Fruit fly (Drosophila melanogaster) whole organism, embryonic: ENCODE data around the gene Liprin-beta.
A peak's percentile ranks its signal among the peaks of the same experiment; 100 is the strongest.

ENCODE experiments used
- Aef1 ChIP-seq: fragments of 200-800 bp; sonication (Bioruptor generic); IDR thresholded peaks from 3 replicates; pipeline ENCODE4 v1.3.6; 2022; ENCODE audit warnings: missing biosample characterization, missing genetic modification characterization
- Atf6 ChIP-seq: fragments of 200-800 bp; sonication (Bioruptor generic); IDR thresholded peaks from 2 replicates; pipeline ENCODE4 v1.3.6; 2022; ENCODE audit warnings: missing biosample characterization, missing genetic modification characterization
- B-H1 ChIP-seq: fragments of 200-800 bp; sonication (Bioruptor generic); IDR thresholded peaks from 3 replicates; pipeline ENCODE4 v1.3.6; 2022; ENCODE audit warnings: missing biosample characterization, missing genetic modification characterization
- Bteb2 ChIP-seq: fragments of 200-800 bp; sonication (Bioruptor generic); optimal IDR thresholded peaks from 2 replicates; lab custom pipeline; 2016; ENCODE audit warnings: missing biosample characterization, missing genetic modification characterization
- CG10543 ChIP-seq: fragments of 200-800 bp; sonication (Bioruptor generic); optimal IDR thresholded peaks from 3 replicates; lab custom pipeline; 2017; ENCODE audit warnings: missing biosample characterization, mild to moderate bottlenecking, missing genetic modification characterization, moderate library complexity
- CG11456 ChIP-seq: fragments of 200-800 bp; sonication (Bioruptor generic); IDR thresholded peaks from 3 replicates; pipeline ENCODE4 v1.3.6; 2022; ENCODE audit warnings: missing biosample characterization, missing genetic modification characterization
- CG11723 ChIP-seq: fragments of 200-800 bp; sonication (Bioruptor generic); optimal IDR thresholded peaks from 2 replicates; lab custom pipeline; 2017; ENCODE audit warnings: missing biosample characterization, mild to moderate bottlenecking, missing genetic modification characterization
- CG13894 ChIP-seq: fragments of 200-800 bp; sonication (Bioruptor generic); optimal IDR thresholded peaks from 3 replicates; lab custom pipeline; 2018; ENCODE audit warnings: missing biosample characterization, mild to moderate bottlenecking, missing genetic modification characterization, moderate library complexity
- CG15514 ChIP-seq: fragments of 200-800 bp; sonication (Bioruptor generic); optimal IDR thresholded peaks from 3 replicates; lab custom pipeline; 2017; ENCODE audit warnings: missing biosample characterization, missing genetic modification characterization, mild to moderate bottlenecking, moderate library complexity, missing genetic modification reagents
- CG15601 ChIP-seq: fragments of 200-800 bp; sonication (Bioruptor generic); optimal IDR thresholded peaks from 3 replicates; lab custom pipeline; 2019; ENCODE audit warnings: missing biosample characterization, mild to moderate bottlenecking, missing genetic modification characterization, moderate library complexity
- CG32767 ChIP-seq: fragments of 200-800 bp; sonication (Bioruptor generic); IDR thresholded peaks from 2 replicates; pipeline ENCODE4 v1.3.6; 2022; ENCODE audit warnings: missing biosample characterization, missing genetic modification characterization
- CG42726 ChIP-seq: fragments of 200-800 bp; sonication (Bioruptor generic); IDR thresholded peaks from 2 replicates; pipeline ENCODE4 v1.3.6; 2022; ENCODE audit warnings: missing biosample characterization, missing genetic modification characterization; ENCODE audit not compliant: partially characterized antibody
- CG4360 ChIP-seq: fragments of 200-800 bp; sonication (Bioruptor generic); IDR thresholded peaks from 2 replicates; pipeline ENCODE4 v1.3.6; 2022; ENCODE audit warnings: missing biosample characterization, missing genetic modification characterization
- CG5953 ChIP-seq: fragments of 200-800 bp; sonication (Bioruptor generic); IDR thresholded peaks from 2 replicates; pipeline ENCODE4 v1.3.6; 2022; ENCODE audit warnings: missing biosample characterization, missing genetic modification characterization
- CG6175 ChIP-seq: fragments of 200-800 bp; sonication (Bioruptor generic); IDR thresholded peaks from 3 replicates; pipeline ENCODE4 v1.3.6; 2022; ENCODE audit warnings: missing biosample characterization, missing genetic modification characterization
- CG6813 ChIP-seq: fragments of 200-800 bp; sonication (Bioruptor generic); optimal IDR thresholded peaks from 2 replicates; lab custom pipeline; 2017; ENCODE audit warnings: missing biosample characterization, missing genetic modification characterization, mild to moderate bottlenecking, moderate library complexity, missing genetic modification reagents
- CG7372 ChIP-seq: fragments of 200-800 bp; sonication (Bioruptor generic); IDR thresholded peaks from 2 replicates; pipeline ENCODE4 v1.3.6; 2022; ENCODE audit warnings: missing biosample characterization, missing genetic modification characterization
- CG9932 ChIP-seq: fragments of 200-800 bp; sonication (Bioruptor generic); IDR thresholded peaks from 2 replicates; pipeline ENCODE4 v1.3.6; 2022; ENCODE audit warnings: missing biosample characterization, missing genetic modification characterization
- Dbx ChIP-seq: fragments of 200-800 bp; sonication (Bioruptor generic); IDR thresholded peaks from 3 replicates; pipeline ENCODE4 v1.3.6; 2022; ENCODE audit warnings: missing biosample characterization, missing genetic modification characterization
- Dek ChIP-seq: fragments of 200-800 bp; sonication (Bioruptor generic); optimal IDR thresholded peaks from 3 replicates; lab custom pipeline; 2019; ENCODE audit warnings: missing biosample characterization, mild to moderate bottlenecking, missing genetic modification characterization, moderate library complexity
- Hey ChIP-seq: fragments of 200-800 bp; sonication (Bioruptor generic); optimal IDR thresholded peaks from 3 replicates; lab custom pipeline; 2018; ENCODE audit warnings: missing biosample characterization, mild to moderate bottlenecking, missing genetic modification characterization
- HmgZ ChIP-seq: fragments of 200-800 bp; sonication (Bioruptor generic); optimal IDR thresholded peaks from 2 replicates; lab custom pipeline; 2018; ENCODE audit warnings: missing biosample characterization, mild to moderate bottlenecking, missing genetic modification characterization
- Jarid2 ChIP-seq: fragments of 200-800 bp; sonication (Bioruptor generic); optimal IDR thresholded peaks from 3 replicates; lab custom pipeline; 2017; ENCODE audit warnings: mild to moderate bottlenecking, missing biosample characterization, missing genetic modification reagents, missing genetic modification characterization
- Med ChIP-seq: fragments of 200-800 bp; sonication (Bioruptor generic); peaks from one replicate; lab custom pipeline; 2016; ENCODE audit warnings: missing biosample characterization, missing genetic modification characterization, mild to moderate bottlenecking, inconsistent platforms, moderate library complexity
- NFAT ChIP-seq: fragments of 200-800 bp; sonication (Bioruptor generic); IDR thresholded peaks from 2 replicates; pipeline ENCODE4 v1.3.6; 2022; ENCODE audit warnings: missing biosample characterization, missing genetic modification characterization
- Rfx ChIP-seq: fragments of 200-800 bp; sonication (Bioruptor generic); IDR thresholded peaks from 2 replicates; pipeline ENCODE4 v1.3.6; 2022; ENCODE audit warnings: missing biosample characterization, missing genetic modification characterization
- Scr ChIP-seq: fragments of 200-800 bp; sonication (Bioruptor generic); IDR thresholded peaks from 2 replicates; pipeline ENCODE4 v1.3.6; 2022; ENCODE audit warnings: missing biosample characterization, missing genetic modification characterization; ENCODE audit not compliant: partially characterized antibody
- amos ChIP-seq: fragments of 200-800 bp; sonication (Bioruptor generic); IDR thresholded peaks from 2 replicates; pipeline ENCODE4 v1.3.6; 2022; ENCODE audit warnings: missing biosample characterization, missing genetic modification characterization; ENCODE audit not compliant: partially characterized antibody
- bbx ChIP-seq: fragments of 200-800 bp; sonication (Bioruptor generic); IDR thresholded peaks from 2 replicates; pipeline ENCODE4 v1.3.6; 2022; ENCODE audit warnings: missing biosample characterization, missing genetic modification characterization; ENCODE audit not compliant: partially characterized antibody
- chinmo ChIP-seq: fragments of 200-800 bp; sonication (Bioruptor generic); IDR thresholded peaks from 4 replicates; pipeline ENCODE4 v1.3.6; 2022; ENCODE audit warnings: missing biosample characterization, missing genetic modification characterization; ENCODE audit not compliant: partially characterized antibody
- ci ChIP-seq: fragments of 200-800 bp; sonication (Bioruptor generic); IDR thresholded peaks from 3 replicates; pipeline ENCODE4 v1.3.6; 2022; ENCODE audit warnings: missing biosample characterization, missing genetic modification characterization
- crol ChIP-seq: fragments of 200-800 bp; sonication (Bioruptor generic); IDR thresholded peaks from 2 replicates; pipeline ENCODE4 v1.3.6; 2022; ENCODE audit warnings: missing biosample characterization, missing genetic modification characterization
- dysf ChIP-seq: fragments of 200-800 bp; sonication (Bioruptor generic); IDR thresholded peaks from 3 replicates; pipeline ENCODE4 v1.3.6; 2022; ENCODE audit warnings: missing biosample characterization, missing genetic modification characterization
- hkb ChIP-seq, 2 experiments: fragments of 200-800 bp in 1 of 2; fragments of >200 bp in 1 of 2; sonication (Bioruptor generic) in 1 of 2; IDR thresholded peaks in 1 of 2; optimal IDR thresholded peaks in 1 of 2; 2 replicates each; pipeline versions ENCODE4 v1.3.6 to Lab custom; 2017 to 2022; ENCODE audit warnings: missing biosample characterization in 1 of 2, missing genetic modification characterization in 1 of 2
- inv ChIP-seq: fragments of 200-800 bp; sonication (Bioruptor generic); IDR thresholded peaks from 2 replicates; pipeline ENCODE4 v1.3.6; 2022; ENCODE audit warnings: missing biosample characterization, missing genetic modification characterization; ENCODE audit not compliant: partially characterized antibody
- jing ChIP-seq: fragments of 200-800 bp; sonication (Bioruptor generic); optimal IDR thresholded peaks from 2 replicates; lab custom pipeline; 2018; ENCODE audit warnings: missing biosample characterization, mild to moderate bottlenecking, missing genetic modification characterization
- ken ChIP-seq: fragments of 200-800 bp; sonication (Bioruptor generic); IDR thresholded peaks from 3 replicates; pipeline ENCODE4 v1.3.6; 2022; ENCODE audit warnings: missing biosample characterization, missing genetic modification characterization
- mirr ChIP-seq: fragments of 200-800 bp; sonication (Bioruptor generic); optimal IDR thresholded peaks from 3 replicates; lab custom pipeline; 2018; ENCODE audit warnings: missing biosample characterization, mild to moderate bottlenecking, missing genetic modification characterization
- otp ChIP-seq: fragments of 200-800 bp; sonication (Bioruptor generic); IDR thresholded peaks from 3 replicates; pipeline ENCODE4, ENCODE4 v1.3.6; 2022; ENCODE audit warnings: missing biosample characterization, missing genetic modification characterization
- salm ChIP-seq: fragments of 200-800 bp; sonication (Bioruptor generic); optimal IDR thresholded peaks from 2 replicates; lab custom pipeline; 2018; ENCODE audit warnings: missing biosample characterization, mild to moderate bottlenecking, missing genetic modification characterization
- slbo ChIP-seq: fragments of 200-800 bp; sonication (Bioruptor generic); IDR thresholded peaks from 2 replicates; pipeline ENCODE4 v1.3.6; 2022; ENCODE audit warnings: missing biosample characterization, missing genetic modification characterization
- so ChIP-seq: fragments of 200-800 bp; sonication (Bioruptor generic); IDR thresholded peaks from 3 replicates; pipeline ENCODE4 v1.3.6; 2022; ENCODE audit warnings: missing biosample characterization, missing genetic modification characterization
- sob ChIP-seq: fragments of 200-800 bp; sonication (Bioruptor generic); IDR thresholded peaks from 2 replicates; pipeline ENCODE4 v1.3.6; 2022; ENCODE audit warnings: missing biosample characterization, missing genetic modification characterization
- stc ChIP-seq: fragments of 200-800 bp; sonication (Bioruptor generic); IDR thresholded peaks from 2 replicates; pipeline ENCODE4 v1.3.6; 2022; ENCODE audit warnings: missing biosample characterization, missing genetic modification characterization
- tna ChIP-seq: fragments of 200-800 bp; sonication (Bioruptor generic); IDR thresholded peaks from 2 replicates; pipeline ENCODE4 v1.3.6; 2022; ENCODE audit warnings: missing biosample characterization, missing genetic modification characterization; ENCODE audit not compliant: partially characterized antibody
- z ChIP-seq: fragments of 200-800 bp; sonication (Bioruptor generic); IDR thresholded peaks from 3 replicates; pipeline ENCODE4 v1.3.6; 2022; ENCODE audit warnings: missing biosample characterization, missing genetic modification characterization

The Liprin-beta gene

DNA sequence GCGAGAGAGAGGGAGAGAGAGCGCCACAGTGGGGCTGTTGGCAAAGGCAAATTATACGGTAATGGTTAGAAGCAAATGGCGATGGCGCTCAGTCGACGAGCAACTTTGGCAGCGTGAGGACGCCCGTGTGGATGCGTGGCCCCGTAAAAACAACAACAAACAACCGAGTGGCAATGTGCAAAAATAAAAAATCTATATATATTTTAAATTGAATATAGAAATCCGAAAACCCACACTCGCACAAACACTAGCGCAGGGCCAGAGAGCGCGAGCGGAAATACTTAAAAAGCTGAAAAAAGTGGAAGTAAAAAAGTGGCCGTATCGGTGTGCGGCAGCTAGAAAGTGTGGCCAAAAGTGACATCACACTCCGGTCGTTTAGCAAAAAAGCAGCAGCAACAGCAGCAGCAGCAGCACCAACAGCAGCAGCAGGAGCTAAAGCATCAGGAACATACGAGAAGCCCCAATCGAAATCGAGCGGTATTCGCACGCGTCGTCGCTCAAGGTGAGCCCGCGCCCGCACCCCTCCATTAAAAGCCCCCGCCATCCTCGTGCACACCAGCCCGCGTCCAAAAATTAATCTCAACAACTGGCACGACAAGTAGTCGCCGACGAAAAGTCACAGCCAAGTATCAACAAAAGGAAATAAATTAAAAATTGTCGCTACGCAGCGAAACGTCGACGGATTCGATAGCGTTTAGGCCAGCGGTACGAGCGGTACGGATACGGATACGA is 35.4 kb upstream of the Liprin-beta start, which contains the start of gene stv (continued):
- TF ChIP-seq HmgZ (tag; lab: Kevin White, UChicago) (no peak), stc (GFP tag; lab: Robert Waterston, UW) (0 out of 2 replicates have a peak, but pooled peaks have one; percentile 35), tna (peak; percentile 21; the same call in 1 of the 2 replicates), salm (tag; lab: Kevin White, UChicago) (no peak), Scr (GFP tag; lab: Robert Waterston, UW) (peak; percentile 25; the same call in 1 of the 2 replicates), Aef1 (GFP tag; lab: Robert Waterston, UW) (peak; percentile 66), CG15601 (tag; lab: Kevin White, UChicago) (no peak), crol (peak; percentile 70), NFAT (GFP tag; lab: Robert Waterston, UW) (peak; percentile 56; the same call in 1 of the 2 replicates), CG13894 (tag; lab: Kevin White, UChicago) (peak; percentile 26), ken (GFP tag; lab: Robert Waterston, UW) (0 out of 3 replicates have a peak, but pooled peaks have one; percentile 7), chinmo (GFP tag; lab: Robert Waterston, UW) (peak; percentile 87; the same call in 2 of the 4 replicates), amos (GFP tag; lab: Robert Waterston, UW) (peak; percentile 40; the same call in 1 of the 2 replicates), jing (GFP tag; lab: Kevin White, UChicago) (no peak), Rfx (GFP tag; lab: Robert Waterston, UW) (peak; percentile 45; the same call in 1 of the 2 replicates), Bteb2 (GFP tag; lab: Kevin White, UChicago) (no peak), Dek (peak; percentile 34), inv (GFP tag; lab: Robert Waterston, UW) (peak; percentile 6; the same call in 1 of the 2 replicates), otp (0 out of 3 replicates have a peak, but pooled peaks have one; percentile 41), Dbx (peak; percentile 29; the same call in 2 of the 3 replicates), CG42726 (GFP tag; lab: Robert Waterston, UW) (peak; percentile 46; the same call in 1 of the 2 replicates), CG9932 (GFP tag; lab: Robert Waterston, UW) (peak; percentile 30; the same call in 1 of the 2 replicates), CG10543 (GFP tag; lab: Kevin White, UChicago) (peak; percentile 57), dysf (GFP tag; lab: Robert Waterston, UW) (peak; percentile 6; the same call in 1 of the 3 replicates), B-H1 (peak; percentile 23; the same call in 1 of the 3 replicates), z (GFP tag; lab: Robert Waterston, UW) (0 out of 3 replicates have a peak, but pooled peaks have one; percentile 31), Jarid2 (GFP tag; lab: Kevin White, UChicago) (peak; percentile 93), CG11456 (peak; percentile 37; the same call in 2 of the 3 replicates), so (GFP tag; lab: Robert Waterston, UW) (peak; percentile 6; the same call in 1 of the 3 replicates), CG15514 (GFP tag; lab: Kevin White, UChicago) (peak; percentile 2), mirr (GFP tag; lab: Kevin White, UChicago) (peak; percentile 11), CG6813 (GFP tag; lab: Kevin White, UChicago) (peak; percentile 7), CG11723 (GFP tag; lab: Kevin White, UChicago) (no peak), CG32767 (GFP tag; lab: Robert Waterston, UW) (0 out of 2 replicates have a peak, but pooled peaks have one; percentile 10), sob (GFP tag; lab: Robert Waterston, UW) (0 out of 2 replicates have a peak, but pooled peaks have one; percentile 7), CG6175 (GFP tag; lab: Robert Waterston, UW) (0 out of 3 replicates have a peak, but pooled peaks have one; percentile 28), Atf6 (GFP tag; lab: Robert Waterston, UW) (peak; percentile 7; the same call in 1 of the 2 replicates), CG7372 (GFP tag; lab: Robert Waterston, UW) (no peak), Hey (peak; percentile 52), ci (0 out of 3 replicates have a peak, but pooled peaks have one; percentile 36), CG5953 (GFP tag; lab: Robert Waterston, UW) (no peak), slbo (peak; percentile 38; the same call in 1 of the 2 replicates), CG4360 (GFP tag; lab: Robert Waterston, UW) (peak; percentile 86), bbx (GFP tag; lab: Robert Waterston, UW) (0 out of 2 replicates have a peak, but pooled peaks have one; percentile 47), Med (GFP tag; lab: Kevin White, UChicago) (peak; percentile 49), hkb (optimal IDR thresholded peaks at IDR 0.05; lab: Kevin White, UChicago) (no peak), hkb (GFP tag; IDR thresholded peaks at IDR 0.05; lab: Robert Waterston, UW) (peak; percentile 42)
